Worm (Caenorhabditis elegans): ENCODE measurements around the gene clec-70.

- TF ChIP-seq nhr-6 (tag; optimal IDR thresholded peaks at IDR 0.05) (no peak), fkh-10 (GFP tag; optimal IDR thresholded peaks at IDR 0.05) (no peak), set-16 (GFP tag; IDR thresholded peaks at IDR 0.05) (no peak), nhr-76 (tag; optimal IDR thresholded peaks at IDR 0.05) (no peak), skn-1 (tag; optimal IDR thresholded peaks at IDR 0.05) (no peak), lin-1 (GFP tag; IDR thresholded peaks at IDR 0.05) (no peak), aha-1 (tag) (no peak)
These were observed 23.4 kb upstream of the clec-70 start, which contains the start of gene F56D6.13 for ce11 chrIV:3909114-3909513.
